Fruit fly (Drosophila melanogaster): ENCODE measurements around the gene jvl.

The jvl gene

dm6 chr3R:14723671-14724500, 17.5 kb upstream of the jvl start, which contains the start of gene kibra (continued):
- TF ChIP-seq CG14050 (GFP tag; IDR thresholded peaks at IDR 0.05), result no peak
- peak in 1 of 2 experiments; percentile 52 for TF ChIP-seq bsh (GFP tag; optimal IDR thresholded peaks at IDR 0.05)
- TF ChIP-seq CG2202 (tag; optimal IDR thresholded peaks at IDR 0.05), result no peak
- no peak for TF ChIP-seq rib (GFP tag; IDR thresholded peaks at IDR 0.05)
- no peak for TF ChIP-seq CG2129 (GFP tag; IDR thresholded peaks at IDR 0.05; ENCODE audit: partially characterized antibody)
- TF ChIP-seq CG30020 (tag; optimal IDR thresholded peaks at IDR 0.05), result peak; percentile 88
- peak; percentile 57 for TF ChIP-seq maf-S (GFP tag; optimal IDR thresholded peaks at IDR 0.05)
- peak; percentile 76 for TF ChIP-seq HmgZ (tag; optimal IDR thresholded peaks at IDR 0.05)
- TF ChIP-seq CG10462 (GFP tag; optimal IDR thresholded peaks at IDR 0.05), result peak; percentile 53
- TF ChIP-seq CG7928 (GFP tag; optimal IDR thresholded peaks at IDR 0.05), result peak; percentile 28
- TF ChIP-seq lmd (GFP tag; IDR thresholded peaks at IDR 0.05), result no peak
- TF ChIP-seq ken (GFP tag; IDR thresholded peaks at IDR 0.05), result no peak
- no peak for TF ChIP-seq crol (GFP tag; IDR thresholded peaks at IDR 0.05)
- TF ChIP-seq CrebB (tag; optimal IDR thresholded peaks at IDR 0.05), result peak; percentile 54
- peak; percentile 60 for TF ChIP-seq Fer1 (GFP tag; optimal IDR thresholded peaks at IDR 0.05)
- no peak for TF ChIP-seq CG2199 (GFP tag; IDR thresholded peaks at IDR 0.05)
- TF ChIP-seq CG11247 (GFP tag; IDR thresholded peaks at IDR 0.05), result no peak
- peak; percentile 61 for TF ChIP-seq CG15269 (tag; optimal IDR thresholded peaks at IDR 0.05)
- no peak for TF ChIP-seq sna (GFP tag; IDR thresholded peaks at IDR 0.05; ENCODE audit: partially characterized antibody)
- no peak for TF ChIP-seq CG6689 (GFP tag; IDR thresholded peaks at IDR 0.05)
- TF ChIP-seq Lim3 (GFP tag; IDR thresholded peaks at IDR 0.05), result no peak
- no peak for TF ChIP-seq bowl (GFP tag; IDR thresholded peaks at IDR 0.05)
- TF ChIP-seq shn (GFP tag; optimal IDR thresholded peaks at IDR 0.05), result peak; percentile 69
- TF ChIP-seq jing (GFP tag; optimal IDR thresholded peaks at IDR 0.05), result no peak
- TF ChIP-seq ham (GFP tag; IDR thresholded peaks at IDR 0.05), result no peak
- peak; percentile 83 for TF ChIP-seq gro (GFP tag; optimal IDR thresholded peaks at IDR 0.05)
- no peak for TF ChIP-seq ato (GFP tag; IDR thresholded peaks at IDR 0.05; ENCODE audit: partially characterized antibody)
- TF ChIP-seq caup (GFP tag; optimal IDR thresholded peaks at IDR 0.05; ENCODE audit: severe bottlenecking), result peak; percentile 43
- no peak for TF ChIP-seq CG12219 (GFP tag; optimal IDR thresholded peaks at IDR 0.05)
- no peak for TF ChIP-seq CG10959 (GFP tag; IDR thresholded peaks at IDR 0.05)
- TF ChIP-seq HLH4C (GFP tag; IDR thresholded peaks at IDR 0.05; ENCODE audit: partially characterized antibody), result no peak
- peak; percentile 68 for TF ChIP-seq CG9609 (GFP tag; optimal IDR thresholded peaks at IDR 0.05)
- peak; percentile 26 for TF ChIP-seq dm (GFP tag; optimal IDR thresholded peaks at IDR 0.05)
- TF ChIP-seq klu (GFP tag; IDR thresholded peaks at IDR 0.05), result no peak
- TF ChIP-seq her (GFP tag; optimal IDR thresholded peaks at IDR 0.05), result peak; percentile 80
- no peak for TF ChIP-seq inv (GFP tag; IDR thresholded peaks at IDR 0.05; ENCODE audit: partially characterized antibody)
- TF ChIP-seq Ptx1 (GFP tag; IDR thresholded peaks at IDR 0.05), result no peak
- peak; percentile 66 for TF ChIP-seq Hsf (GFP tag; optimal IDR thresholded peaks at IDR 0.05)
- peak; percentile 37 for TF ChIP-seq dmrt11E (tag; optimal IDR thresholded peaks at IDR 0.05)
- peak; percentile 2 for TF ChIP-seq kah (GFP tag; optimal IDR thresholded peaks at IDR 0.05)
- no peak for TF ChIP-seq CG42726 (GFP tag; IDR thresholded peaks at IDR 0.05; ENCODE audit: partially characterized antibody)
- TF ChIP-seq CG7745 (tag; optimal IDR thresholded peaks at IDR 0.05), result no peak
- no peak for TF ChIP-seq sim (GFP tag; IDR thresholded peaks at IDR 0.05)
- peak; percentile 28 for TF ChIP-seq CG3281 (GFP tag; optimal IDR thresholded peaks at IDR 0.05)
- TF ChIP-seq fd64A (GFP tag; optimal IDR thresholded peaks at IDR 0.05), result peak; percentile 51
- no peak for TF ChIP-seq cad (GFP tag; optimal IDR thresholded peaks at IDR 0.05)
- no peak for TF ChIP-seq CG7963 (GFP tag; IDR thresholded peaks at IDR 0.05; ENCODE audit: partially characterized antibody)
- no peak for TF ChIP-seq CG17359 (tag; optimal IDR thresholded peaks at IDR 0.05)
- TF ChIP-seq ems (GFP tag; optimal IDR thresholded peaks at IDR 0.05), result peak; percentile 86

All from whole organism, embryonic.